Worm (Caenorhabditis elegans) whole organism, mixed stage, embryonic: ENCODE measurements around the gene hecd-1.

Experiments used
- blmp-1 ChIP-seq: fragments of 150-350 bp; optimal IDR thresholded peaks from 2 replicates; lab custom pipeline; 2014; ENCODE audit warnings: missing biosample characterization, missing genetic modification characterization
- ceh-39 ChIP-seq: fragments of 150-350 bp; optimal IDR thresholded peaks from 2 replicates; lab custom pipeline; 2014; ENCODE audit warnings: missing biosample characterization, missing genetic modification characterization
- ceh-83 ChIP-seq: fragments of 200-800 bp; sonication (Bioruptor generic); optimal IDR thresholded peaks from 2 replicates; lab custom pipeline; 2018; ENCODE audit warnings: mild to moderate bottlenecking, missing genetic modification characterization, missing compliant biosample characterization
- ces-1 ChIP-seq: fragments of 150-350 bp; optimal IDR thresholded peaks from 2 replicates; lab custom pipeline; 2014; ENCODE audit warnings: missing biosample characterization, missing genetic modification reagents, missing genetic modification characterization
- drap-1 ChIP-seq: fragments of 200-800 bp; sonication (Bioruptor generic); optimal IDR thresholded peaks from 3 replicates; lab custom pipeline; 2018; ENCODE audit warnings: mild to moderate bottlenecking, missing genetic modification characterization, missing compliant biosample characterization
- elt-3 ChIP-seq: fragments of 150-350 bp; optimal IDR thresholded peaks from 2 replicates; lab custom pipeline; 2014; ENCODE audit warnings: missing biosample characterization, missing genetic modification characterization
- hlh-1 ChIP-seq: fragments of 150-350 bp; optimal IDR thresholded peaks from 2 replicates; lab custom pipeline; 2014; ENCODE audit warnings: missing biosample characterization, missing genetic modification reagents, missing genetic modification characterization
- lin-13 ChIP-seq: fragments of 150-350 bp; optimal IDR thresholded peaks from 2 replicates; lab custom pipeline; 2014; ENCODE audit warnings: missing biosample characterization, missing genetic modification characterization
- mep-1 ChIP-seq: fragments of 150-350 bp; optimal IDR thresholded peaks from 2 replicates; lab custom pipeline; 2017; ENCODE audit warnings: missing biosample characterization, missing genetic modification reagents, missing genetic modification characterization, inconsistent platforms
- mls-2 ChIP-seq: sonication (generic microtip); optimal IDR thresholded peaks from 2 replicates; lab custom pipeline; 2016; ENCODE audit warnings: mild to moderate bottlenecking, missing genetic modification characterization, moderate library complexity, missing compliant biosample characterization
- nhr-237 ChIP-seq: fragments of 150-350 bp; optimal IDR thresholded peaks from 2 replicates; lab custom pipeline; 2014; ENCODE audit warnings: missing biosample characterization, missing genetic modification characterization
- nhr-76 ChIP-seq: sonication (generic microtip); optimal IDR thresholded peaks from 2 replicates; lab custom pipeline; 2017; ENCODE audit warnings: missing biosample characterization, missing genetic modification characterization
- pha-4 ChIP-seq: fragments of 150-350 bp; optimal IDR thresholded peaks from 2 replicates; lab custom pipeline; 2018; ENCODE audit warnings: missing biosample characterization, missing genetic modification reagents, missing genetic modification characterization

DNA sequence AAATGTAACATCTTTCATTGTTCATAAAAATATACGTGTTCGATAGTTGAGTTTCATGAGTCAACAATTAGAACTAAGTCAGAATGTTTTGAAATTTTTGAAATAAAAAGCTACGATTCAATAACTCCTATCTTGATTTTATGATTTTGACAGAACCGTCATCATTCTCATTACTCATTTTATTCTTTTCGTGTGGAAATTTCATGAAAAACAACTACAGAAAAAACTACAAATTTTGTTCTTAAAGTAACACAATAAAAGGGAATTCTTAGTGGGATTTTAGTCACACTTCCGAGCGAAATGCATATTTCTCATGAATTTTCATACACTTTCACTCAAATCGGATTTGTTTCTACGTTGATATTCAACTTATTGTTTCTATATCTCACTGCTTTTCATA lies 32.4 kb upstream of the hecd-1 start, which contains the start of gene str-44:
- TF ChIP-seq nhr-76 (tag; lab: Kevin White, UChicago) (no peak), ces-1 (GFP tag; lab: Kevin White, UChicago) (no peak), nhr-237 (tag; lab: Kevin White, UChicago) (no peak), blmp-1 (tag; lab: Kevin White, UChicago) (no peak), pha-4 (no peak), ceh-39 (tag; lab: Kevin White, UChicago) (no peak), hlh-1 (no peak), drap-1 (GFP tag; lab: Kevin White, UChicago) (no peak), elt-3 (tag; lab: Kevin White, UChicago) (no peak), mls-2 (tag; lab: Kevin White, UChicago) (no peak), ceh-83 (GFP tag; lab: Kevin White, UChicago) (no peak), lin-13 (tag; lab: Kevin White, UChicago) (no peak), mep-1 (no peak)
